Worm (Caenorhabditis elegans) whole organism, early embryonic: Measurements from ENCODE around the gene rab-37.
A peak's percentile ranks its signal among the peaks of the same experiment; 100 is the strongest.

Experiments
- B0310.2 ChIP-seq: sonication (generic microtip); optimal IDR thresholded peaks from 2 replicates; lab custom pipeline; 2016; ENCODE audit warnings: mild to moderate bottlenecking, missing genetic modification characterization, missing compliant biosample characterization
- F13C5.2 ChIP-seq: sonication (generic microtip); optimal IDR thresholded peaks from 2 replicates; lab custom pipeline; 2017; ENCODE audit warnings: mild to moderate bottlenecking, missing genetic modification characterization, inconsistent platforms, missing compliant biosample characterization
- aly-1 ChIP-seq: sonication (generic microtip); optimal IDR thresholded peaks from 2 replicates; lab custom pipeline; 2016; ENCODE audit warnings: missing genetic modification characterization, missing compliant biosample characterization
- ama-1 ChIP-seq: fragments of 150-350 bp; optimal IDR thresholded peaks from 2 replicates; lab custom pipeline; 2014
- ceh-13 ChIP-seq: fragments of 200-800 bp; sonication (Bioruptor generic); optimal IDR thresholded peaks from 2 replicates; lab custom pipeline; 2018; ENCODE audit warnings: mild to moderate bottlenecking, missing genetic modification characterization, missing compliant biosample characterization
- ceh-36 ChIP-seq: sonication (generic microtip); optimal IDR thresholded peaks from 2 replicates; lab custom pipeline; 2016; ENCODE audit warnings: missing genetic modification characterization, inconsistent platforms, missing compliant biosample characterization
- ets-7 ChIP-seq: sonication (generic microtip); optimal IDR thresholded peaks from 2 replicates; lab custom pipeline; 2016; ENCODE audit warnings: missing genotype, missing genetic modification characterization, missing compliant biosample characterization
- flt-1 ChIP-seq: fragments of 200-800 bp; sonication (Bioruptor generic); IDR thresholded peaks from 2 replicates; pipeline ENCODE4 v1.3.6; 2022; ENCODE audit warnings: missing genetic modification characterization, missing compliant biosample characterization
- hmbx-1 ChIP-seq: sonication (generic microtip); optimal IDR thresholded peaks from 2 replicates; lab custom pipeline; 2016; ENCODE audit warnings: mild to moderate bottlenecking, missing genetic modification characterization, missing compliant biosample characterization
- hmg-4 ChIP-seq: fragments of 200-800 bp; sonication (Bioruptor generic); optimal IDR thresholded peaks from 2 replicates; lab custom pipeline; 2018; ENCODE audit warnings: mild to moderate bottlenecking, missing genetic modification characterization, missing compliant biosample characterization
- hnd-1 ChIP-seq: sonication (generic microtip); optimal IDR thresholded peaks from 2 replicates; lab custom pipeline; 2016; ENCODE audit warnings: missing genetic modification characterization, missing compliant biosample characterization
- pes-1 ChIP-seq: fragments of 200-800 bp; sonication (Bioruptor generic); IDR thresholded peaks from 2 replicates; pipeline ENCODE4 v1.3.6; 2022; ENCODE audit warnings: missing genetic modification reagents, missing genetic modification characterization, missing compliant biosample characterization
- scrt-1 ChIP-seq: fragments of 200-800 bp; sonication (Bioruptor generic); IDR thresholded peaks from 2 replicates; pipeline ENCODE4 v1.3.6; 2022; ENCODE audit warnings: missing genetic modification characterization, missing compliant biosample characterization
- sea-1 ChIP-seq: fragments of 200-800 bp; sonication (Bioruptor generic); conservative IDR thresholded peaks from 2 replicates; pipeline ENCODE4 v1.3.6; 2022; ENCODE audit warnings: missing genetic modification characterization, missing compliant biosample characterization
- tbx-11 ChIP-seq: fragments of 200-800 bp; sonication (Bioruptor generic); IDR thresholded peaks from 2 replicates; pipeline ENCODE4 v1.3.6; 2022; ENCODE audit warnings: missing genetic modification characterization, missing compliant biosample characterization
- tbx-37 ChIP-seq: fragments of 200-800 bp; sonication (Bioruptor generic); conservative IDR thresholded peaks from 2 replicates; pipeline ENCODE4 v1.3.6; 2022; ENCODE audit warnings: missing genetic modification reagents, missing genetic modification characterization, missing compliant biosample characterization
- tra-4 ChIP-seq: sonication (generic microtip); optimal IDR thresholded peaks from 2 replicates; lab custom pipeline; 2017; ENCODE audit warnings: missing genetic modification characterization, missing compliant biosample characterization

Gene rab-37

DNA sequence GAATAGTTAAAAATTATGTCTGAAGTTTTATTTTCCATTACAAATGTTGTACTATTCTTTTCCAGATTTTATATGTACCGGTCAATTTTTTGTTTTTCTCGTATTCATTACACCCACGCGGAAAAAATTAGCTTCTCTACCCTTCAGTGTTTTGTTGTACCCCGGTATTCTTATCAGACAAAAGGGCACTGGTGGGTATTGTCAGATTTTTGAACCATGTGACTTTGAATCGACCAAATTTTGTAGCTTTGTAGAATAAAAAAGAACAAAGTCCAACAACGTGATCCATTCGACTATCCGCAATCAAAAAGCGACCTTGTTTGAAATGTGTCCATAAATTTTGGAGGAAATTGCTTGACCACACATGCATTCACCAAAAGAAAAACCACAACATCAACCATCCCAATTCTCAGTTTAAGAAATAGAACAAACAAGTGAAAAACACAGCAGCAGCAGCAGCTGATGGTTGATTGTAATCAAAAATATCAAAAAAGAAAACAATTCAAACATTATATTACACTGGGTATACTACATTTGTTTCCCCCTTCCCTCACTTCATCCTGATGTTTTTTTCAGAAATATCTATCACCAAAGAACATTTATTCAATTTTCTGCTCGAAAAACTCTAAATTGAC lies 9.0 kb upstream of the rab-37 start:
- TF ChIP-seq scrt-1 (GFP tag; lab: Robert Waterston, UW) (no peak), B0310.2 (no peak), ets-7 (tag; lab: Kevin White, UChicago) (no peak), ceh-36 (tag; lab: Kevin White, UChicago) (no peak), F13C5.2 (no peak), hmbx-1 (tag; lab: Kevin White, UChicago) (no peak), flt-1 (GFP tag; lab: Robert Waterston, UW) (no peak), sea-1 (GFP tag; lab: Robert Waterston, UW) (no peak), tbx-11 (GFP tag; lab: Robert Waterston, UW) (no peak), tbx-37 (no peak), hmg-4 (GFP tag; lab: Kevin White, UChicago) (no peak), hnd-1 (tag; lab: Kevin White, UChicago) (no peak)

DNA sequence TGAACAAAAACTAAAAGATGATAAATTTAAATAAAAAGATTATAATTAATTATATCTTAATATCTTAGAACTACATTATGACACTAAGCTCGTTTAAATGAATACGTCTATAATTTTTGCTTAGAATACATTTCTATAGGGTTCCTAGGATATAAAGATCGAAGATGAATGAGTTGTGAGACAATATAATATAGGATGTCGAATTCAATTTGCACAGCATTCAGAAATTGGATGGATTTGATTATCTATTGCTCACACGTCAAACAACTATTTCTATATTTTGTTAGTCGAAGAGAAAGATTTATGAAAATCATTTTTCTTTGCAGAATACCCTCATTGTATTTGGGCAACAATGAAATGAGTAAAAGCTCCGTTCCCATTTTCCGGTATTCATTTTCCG lies 3.3 kb upstream of the rab-37 start:
- no peak for TF ChIP-seq hnd-1 (tag; lab: Kevin White, UChicago)
- no peak for TF ChIP-seq flt-1 (GFP tag; lab: Robert Waterston, UW)
- no peak for TF ChIP-seq hmg-4 (GFP tag; lab: Kevin White, UChicago)
- TF ChIP-seq scrt-1 (GFP tag; lab: Robert Waterston, UW), result no peak
- no peak for TF ChIP-seq F13C5.2
- TF ChIP-seq ceh-13 (GFP tag; lab: Kevin White, UChicago), result no peak
- TF ChIP-seq ets-7 (tag; lab: Kevin White, UChicago), result no peak
- TF ChIP-seq hmbx-1 (tag; lab: Kevin White, UChicago), result no peak
- TF ChIP-seq tra-4, result no peak
- TF ChIP-seq ama-1 (lab: Kevin White, UChicago), result no peak
- no peak for TF ChIP-seq tbx-37
- TF ChIP-seq aly-1, result no peak

DNA sequence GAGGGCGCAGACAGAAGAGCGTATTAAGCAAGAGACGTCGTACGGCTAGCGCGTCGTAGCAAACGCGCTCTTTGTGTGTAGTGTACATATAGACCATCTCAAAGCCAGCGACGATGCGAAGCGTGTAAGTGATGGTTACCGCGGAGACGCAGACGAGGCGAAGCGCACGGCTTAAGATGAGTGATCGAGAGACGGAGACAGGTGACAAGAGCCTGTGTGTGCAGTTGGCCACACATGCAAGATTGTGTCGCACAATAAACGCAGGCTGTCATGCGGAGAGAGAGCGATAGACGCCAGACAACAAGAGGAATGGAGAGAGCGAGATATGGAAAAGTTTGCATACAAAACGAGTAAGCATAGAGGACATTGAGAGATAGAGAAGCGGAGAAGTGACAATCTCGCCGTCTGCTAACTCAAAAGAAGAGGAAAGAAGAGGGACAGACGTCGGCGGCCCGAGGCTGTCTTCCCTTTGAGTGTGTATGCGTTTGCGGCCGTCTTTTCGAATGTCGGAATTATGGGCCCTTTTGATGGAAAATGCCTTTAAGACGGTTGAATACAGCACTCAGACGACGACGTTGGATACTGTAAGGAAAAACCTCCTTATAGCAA lies 12.8 kb downstream of the rab-37 start:
- TF ChIP-seq sea-1 (GFP tag; lab: Robert Waterston, UW) (no peak), pes-1 (0 out of 2 replicates have a peak, but pooled peaks have one; percentile 24), B0310.2 (peak; percentile 37)

DNA sequence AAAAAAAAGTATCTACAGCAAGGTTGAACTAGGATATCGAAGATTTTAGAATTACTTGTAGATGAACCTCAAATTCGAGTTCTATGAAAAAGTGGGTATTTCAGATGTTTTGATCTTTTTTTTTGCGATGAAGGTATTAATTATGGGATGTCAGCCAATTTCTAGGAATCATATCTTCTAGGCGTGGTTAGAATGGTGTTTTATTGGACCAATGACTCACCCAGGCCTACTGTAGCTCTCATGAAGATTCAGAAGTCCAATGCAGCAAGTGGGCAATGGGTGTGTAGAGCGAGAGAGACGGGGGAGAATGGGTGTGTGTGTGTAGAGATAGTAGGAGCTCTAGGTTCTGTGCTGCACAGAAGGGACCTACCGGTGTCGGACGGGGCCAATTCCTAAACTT lies 13.5 kb downstream of the rab-37 start:
- TF ChIP-seq sea-1 (GFP tag; lab: Robert Waterston, UW) (no peak), pes-1 (no peak), F13C5.2 (no peak), ama-1 (lab: Kevin White, UChicago) (no peak), hmg-4 (GFP tag; lab: Kevin White, UChicago) (no peak), tra-4 (no peak), flt-1 (GFP tag; lab: Robert Waterston, UW) (no peak), hnd-1 (tag; lab: Kevin White, UChicago) (no peak), B0310.2 (no peak), ets-7 (tag; lab: Kevin White, UChicago) (no peak), ceh-13 (GFP tag; lab: Kevin White, UChicago) (no peak), tbx-37 (no peak; the same call in 1 of the 2 replicates), ceh-36 (tag; lab: Kevin White, UChicago) (no peak), hmbx-1 (tag; lab: Kevin White, UChicago) (no peak), scrt-1 (GFP tag; lab: Robert Waterston, UW) (no peak), tbx-11 (GFP tag; lab: Robert Waterston, UW) (no peak), aly-1 (no peak)

DNA sequence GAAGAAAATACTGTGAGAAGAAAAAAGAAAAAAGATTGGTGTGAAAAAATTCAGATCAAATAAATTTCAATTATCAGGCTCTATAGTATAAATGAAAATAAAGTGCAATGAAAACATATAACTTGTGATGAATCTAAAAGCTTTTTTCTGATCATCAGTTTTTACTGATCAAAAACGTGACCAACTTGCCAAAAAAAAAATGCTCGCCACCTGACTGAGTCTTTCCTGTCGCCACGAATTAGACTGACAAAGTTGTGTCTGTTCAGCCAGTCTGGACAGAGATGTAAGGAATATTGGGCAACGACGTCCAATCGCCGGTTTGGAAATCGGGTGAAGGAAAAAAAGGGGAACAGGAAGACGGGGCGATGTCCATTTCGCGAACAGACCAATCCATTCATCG lies 16.2 kb downstream of the rab-37 start:
- TF ChIP-seq sea-1 (GFP tag; lab: Robert Waterston, UW) (no peak), ets-7 (tag; lab: Kevin White, UChicago) (no peak), flt-1 (GFP tag; lab: Robert Waterston, UW) (no peak), hmg-4 (GFP tag; lab: Kevin White, UChicago) (no peak), tbx-11 (GFP tag; lab: Robert Waterston, UW) (no peak), tbx-37 (no peak), ceh-36 (tag; lab: Kevin White, UChicago) (no peak)

DNA sequence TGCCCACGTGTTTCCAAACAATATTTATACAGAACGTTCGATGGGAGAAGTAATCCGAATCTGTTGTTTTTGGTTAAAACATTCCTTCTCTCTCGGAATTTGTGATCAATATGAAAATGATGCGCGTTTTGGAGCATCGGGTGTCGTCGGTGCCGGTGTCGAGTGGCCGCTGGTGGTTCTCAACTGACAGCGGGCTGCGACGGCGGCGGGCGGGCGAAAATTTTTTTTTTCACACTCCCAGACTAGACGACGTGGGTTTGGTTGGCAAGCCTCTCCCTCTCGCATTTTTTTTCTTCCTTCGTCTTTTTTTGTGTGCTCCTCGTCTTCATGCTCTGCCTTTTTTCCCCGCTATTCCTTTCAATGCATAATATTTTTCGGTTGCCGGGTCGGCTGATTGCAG lies 17.5 kb downstream of the rab-37 start, which contains the start of gene W01H2.2:
W01H2.2 (minus strand) TSS at position 285 of the 400 bp plus-strand sequence.
- 0 out of 2 replicates have a peak, but pooled peaks have one; percentile 7 for TF ChIP-seq pes-1
- TF ChIP-seq tbx-11 (GFP tag; lab: Robert Waterston, UW), result no peak

DNA sequence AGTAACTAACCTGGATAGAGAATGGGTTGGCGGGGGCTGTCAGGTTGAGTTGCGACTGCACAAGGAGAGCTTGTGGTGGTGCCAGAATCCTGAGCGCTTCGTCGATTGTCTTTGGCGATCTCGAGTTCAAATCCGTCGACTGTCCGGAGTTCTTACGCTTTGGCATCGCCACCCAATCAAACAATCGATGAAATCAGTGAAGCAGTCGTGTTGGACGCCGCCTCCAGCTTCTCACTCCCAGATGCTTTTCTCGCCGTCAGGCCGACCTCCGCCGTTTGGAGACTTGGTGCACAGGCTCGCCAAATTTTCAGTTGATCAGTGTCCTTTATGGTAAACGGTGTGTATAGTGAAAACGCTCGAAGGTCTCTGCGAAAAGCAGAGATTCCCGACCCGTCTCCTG lies 18.8 kb downstream of the rab-37 start, which contains the start of the genes F20B6.10 and hpk-1:
F20B6.10 (minus strand) TSS at position 303 of the 400 bp plus-strand sequence.
hpk-1 (minus strand) TSS at position 397 of the 400 bp plus-strand sequence.
- TF ChIP-seq hmg-4 (GFP tag; lab: Kevin White, UChicago) (no peak), B0310.2 (no peak), scrt-1 (GFP tag; lab: Robert Waterston, UW) (no peak), hmbx-1 (tag; lab: Kevin White, UChicago) (no peak), tra-4 (no peak), flt-1 (GFP tag; lab: Robert Waterston, UW) (no peak), F13C5.2 (no peak), sea-1 (GFP tag; lab: Robert Waterston, UW) (no peak), hnd-1 (tag; lab: Kevin White, UChicago) (no peak), tbx-11 (GFP tag; lab: Robert Waterston, UW) (no peak)
